Fruit fly (Drosophila melanogaster) whole organism, embryonic: Measurements from ENCODE around the gene CG43085.

ENCODE experiments used
- Atf-2 ChIP-seq: fragments of 200-800 bp; sonication (Bioruptor generic); optimal IDR thresholded peaks from 2 replicates; lab custom pipeline; 2016; ENCODE audit warnings: missing biosample characterization, missing genetic modification characterization
- Atf3 ChIP-seq: fragments of 200-800 bp; sonication (Bioruptor generic); optimal IDR thresholded peaks from 3 replicates; lab custom pipeline; 2016; ENCODE audit warnings: missing biosample characterization, missing genetic modification characterization
- Atf6 ChIP-seq: fragments of 200-800 bp; sonication (Bioruptor generic); IDR thresholded peaks from 2 replicates; pipeline ENCODE4 v1.3.6; 2022; ENCODE audit warnings: missing biosample characterization, missing genetic modification characterization
- CG10209 ChIP-seq: fragments of 200-800 bp; sonication (Bioruptor generic); optimal IDR thresholded peaks from 3 replicates; lab custom pipeline; 2017; ENCODE audit warnings: missing biosample characterization, mild to moderate bottlenecking, missing genetic modification characterization, missing genetic modification reagents
- CG11085 ChIP-seq: fragments of 200-800 bp; sonication (Bioruptor generic); IDR thresholded peaks from 2 replicates; pipeline ENCODE4 v1.3.6; 2022; ENCODE audit warnings: missing biosample characterization, missing genetic modification characterization
- CG13296 ChIP-seq: fragments of 200-800 bp; sonication (Bioruptor generic); optimal IDR thresholded peaks from 3 replicates; lab custom pipeline; 2018; ENCODE audit warnings: missing biosample characterization, mild to moderate bottlenecking, missing genetic modification characterization
- CG17361 ChIP-seq: fragments of 200-800 bp; sonication (Bioruptor generic); IDR thresholded peaks from 3 replicates; pipeline ENCODE4 v1.3.6; 2022; ENCODE audit warnings: missing biosample characterization, missing genetic modification characterization
- CG17802 ChIP-seq: fragments of 200-800 bp; sonication (Bioruptor generic); optimal IDR thresholded peaks from 2 replicates; lab custom pipeline; 2018; ENCODE audit warnings: missing biosample characterization, mild to moderate bottlenecking, missing genetic modification characterization, moderate library complexity
- CG2678 ChIP-seq: fragments of 200-800 bp; sonication (Bioruptor generic); optimal IDR thresholded peaks from 3 replicates; lab custom pipeline; 2019; ENCODE audit warnings: missing biosample characterization, mild to moderate bottlenecking, missing genetic modification characterization, moderate library complexity
- CG2889 ChIP-seq: fragments of 200-800 bp; sonication (Bioruptor generic); IDR thresholded peaks from 3 replicates; pipeline ENCODE4 v1.3.6; 2022; ENCODE audit warnings: missing biosample characterization, missing genetic modification characterization
- CG4360 ChIP-seq: fragments of 200-800 bp; sonication (Bioruptor generic); IDR thresholded peaks from 2 replicates; pipeline ENCODE4 v1.3.6; 2022; ENCODE audit warnings: missing biosample characterization, missing genetic modification characterization
- CG8290 ChIP-seq, 3 experiments: fragments of 200-800 bp; sonication (Bioruptor generic); optimal IDR thresholded peaks; 2 replicates each; lab custom pipeline; 2016 to 2019; ENCODE audit warnings: missing biosample characterization in 3 of 3, missing genetic modification characterization in 3 of 3, mild to moderate bottlenecking in 2 of 3, moderate library complexity in 1 of 3
- CG9876 ChIP-seq: fragments of 200-800 bp; sonication (Bioruptor generic); optimal IDR thresholded peaks from 2 replicates; lab custom pipeline; 2016; ENCODE audit warnings: missing biosample characterization, missing genetic modification characterization
- Fer3 ChIP-seq: fragments of 200-800 bp; sonication (Bioruptor generic); optimal IDR thresholded peaks from 2 replicates; lab custom pipeline; 2018; ENCODE audit warnings: missing biosample characterization, mild to moderate bottlenecking, missing genetic modification characterization, moderate library complexity
- HLH3B ChIP-seq: fragments of 200-800 bp; sonication (Bioruptor generic); IDR thresholded peaks from 2 replicates; pipeline ENCODE4 v1.3.6; 2022; ENCODE audit warnings: missing biosample characterization, missing genetic modification characterization
- Hand ChIP-seq: fragments of 200-800 bp; sonication (Bioruptor generic); optimal IDR thresholded peaks from 2 replicates; lab custom pipeline; 2017; ENCODE audit warnings: mild to moderate bottlenecking, missing biosample characterization, missing genetic modification reagents, missing genetic modification characterization
- Hr78 ChIP-seq, 2 experiments: fragments of 200-800 bp in 1 of 2; fragments of >200 bp in 1 of 2; sonication (Bioruptor generic) in 1 of 2; optimal IDR thresholded peaks; 2 replicates each; lab custom pipeline; 2017 to 2019; ENCODE audit warnings: missing biosample characterization in 2 of 2, missing genetic modification characterization in 2 of 2, mild to moderate bottlenecking in 1 of 2, moderate library complexity in 1 of 2
- Lhr ChIP-seq: fragments of 200-800 bp; sonication (Bioruptor generic); optimal IDR thresholded peaks from 3 replicates; lab custom pipeline; 2017; ENCODE audit warnings: mild to moderate bottlenecking, missing biosample characterization, missing genetic modification reagents, missing genetic modification characterization
- Oli ChIP-seq: fragments of 200-800 bp; sonication (Bioruptor generic); optimal IDR thresholded peaks from 2 replicates; lab custom pipeline; 2018; ENCODE audit warnings: missing biosample characterization, mild to moderate bottlenecking, missing genetic modification characterization, moderate library complexity
- Pdp1 ChIP-seq, 2 experiments: fragments of 200-800 bp; sonication (Bioruptor generic); optimal IDR thresholded peaks; 3 replicates each; lab custom pipeline; 2016; ENCODE audit warnings: missing biosample characterization in 2 of 2, missing genetic modification characterization in 2 of 2, mild to moderate bottlenecking in 1 of 2, moderate library complexity in 1 of 2
- Sry-β ChIP-seq: fragments of 200-800 bp; sonication (Bioruptor generic); optimal IDR thresholded peaks from 2 replicates; lab custom pipeline; 2018; ENCODE audit warnings: missing biosample characterization, mild to moderate bottlenecking, missing genetic modification characterization, moderate library complexity
- Xrp1 ChIP-seq: fragments of 200-800 bp; sonication (Bioruptor generic); IDR thresholded peaks from 2 replicates; pipeline ENCODE4 v1.3.6; 2022; ENCODE audit warnings: missing biosample characterization, missing genetic modification characterization
- ap ChIP-seq: fragments of 200-800 bp; sonication (Bioruptor generic); IDR thresholded peaks from 2 replicates; pipeline ENCODE4 v1.3.6; 2022; ENCODE audit warnings: missing biosample characterization, missing genetic modification characterization
- az2 ChIP-seq: fragments of 200-800 bp; sonication (Bioruptor generic); optimal IDR thresholded peaks from 3 replicates; lab custom pipeline; 2016; ENCODE audit warnings: missing biosample characterization, missing genetic modification characterization
- chm ChIP-seq: fragments of 200-800 bp; sonication (Bioruptor generic); IDR thresholded peaks from 2 replicates; pipeline ENCODE4 v1.3.6; 2022; ENCODE audit warnings: missing biosample characterization, missing genetic modification characterization
- croc ChIP-seq: fragments of 200-800 bp; sonication (Bioruptor generic); conservative IDR thresholded peaks from 3 replicates; pipeline ENCODE4 v1.3.6; 2022; ENCODE audit warnings: missing biosample characterization, missing genetic modification characterization
- dysf ChIP-seq: fragments of 200-800 bp; sonication (Bioruptor generic); IDR thresholded peaks from 3 replicates; pipeline ENCODE4 v1.3.6; 2022; ENCODE audit warnings: missing biosample characterization, missing genetic modification characterization
- inv ChIP-seq: fragments of 200-800 bp; sonication (Bioruptor generic); IDR thresholded peaks from 2 replicates; pipeline ENCODE4 v1.3.6; 2022; ENCODE audit warnings: missing biosample characterization, missing genetic modification characterization; ENCODE audit not compliant: partially characterized antibody
- kay ChIP-seq: fragments of 200-800 bp; sonication (Bioruptor generic); optimal IDR thresholded peaks from 2 replicates; lab custom pipeline; 2016; ENCODE audit warnings: missing biosample characterization, missing genetic modification characterization
- nmo ChIP-seq: fragments of 200-800 bp; sonication (Bioruptor generic); optimal IDR thresholded peaks from 2 replicates; lab custom pipeline; 2018; ENCODE audit warnings: missing biosample characterization, mild to moderate bottlenecking, missing genetic modification characterization, moderate library complexity
- pzg ChIP-seq: fragments of 200-800 bp; sonication (Bioruptor generic); optimal IDR thresholded peaks from 3 replicates; lab custom pipeline; 2018; ENCODE audit warnings: missing biosample characterization, mild to moderate bottlenecking, missing genetic modification characterization, moderate library complexity
- scrt ChIP-seq: fragments of 200-800 bp; sonication (Bioruptor generic); optimal IDR thresholded peaks from 2 replicates; lab custom pipeline; 2018; ENCODE audit warnings: missing biosample characterization, mild to moderate bottlenecking, missing genetic modification characterization, moderate library complexity
- sens ChIP-seq: fragments of 200-800 bp; sonication (Bioruptor generic); peaks from one replicate; lab custom pipeline; 2016; ENCODE audit warnings: missing biosample characterization, missing genetic modification characterization
- ssp ChIP-seq: fragments of 200-800 bp; sonication (Bioruptor generic); IDR thresholded peaks from 2 replicates; pipeline ENCODE4 v1.3.6; 2022; ENCODE audit warnings: missing biosample characterization, missing genetic modification characterization
- tio ChIP-seq: fragments of 200-800 bp; sonication (Bioruptor generic); optimal IDR thresholded peaks from 2 replicates; lab custom pipeline; 2017; ENCODE audit warnings: missing biosample characterization, missing genetic modification characterization, inconsistent platforms
- tx ChIP-seq: fragments of 200-800 bp; sonication (Bioruptor generic); optimal IDR thresholded peaks from 2 replicates; lab custom pipeline; 2016; ENCODE audit warnings: missing biosample characterization, missing genetic modification characterization

The CG43085 gene

DNA sequence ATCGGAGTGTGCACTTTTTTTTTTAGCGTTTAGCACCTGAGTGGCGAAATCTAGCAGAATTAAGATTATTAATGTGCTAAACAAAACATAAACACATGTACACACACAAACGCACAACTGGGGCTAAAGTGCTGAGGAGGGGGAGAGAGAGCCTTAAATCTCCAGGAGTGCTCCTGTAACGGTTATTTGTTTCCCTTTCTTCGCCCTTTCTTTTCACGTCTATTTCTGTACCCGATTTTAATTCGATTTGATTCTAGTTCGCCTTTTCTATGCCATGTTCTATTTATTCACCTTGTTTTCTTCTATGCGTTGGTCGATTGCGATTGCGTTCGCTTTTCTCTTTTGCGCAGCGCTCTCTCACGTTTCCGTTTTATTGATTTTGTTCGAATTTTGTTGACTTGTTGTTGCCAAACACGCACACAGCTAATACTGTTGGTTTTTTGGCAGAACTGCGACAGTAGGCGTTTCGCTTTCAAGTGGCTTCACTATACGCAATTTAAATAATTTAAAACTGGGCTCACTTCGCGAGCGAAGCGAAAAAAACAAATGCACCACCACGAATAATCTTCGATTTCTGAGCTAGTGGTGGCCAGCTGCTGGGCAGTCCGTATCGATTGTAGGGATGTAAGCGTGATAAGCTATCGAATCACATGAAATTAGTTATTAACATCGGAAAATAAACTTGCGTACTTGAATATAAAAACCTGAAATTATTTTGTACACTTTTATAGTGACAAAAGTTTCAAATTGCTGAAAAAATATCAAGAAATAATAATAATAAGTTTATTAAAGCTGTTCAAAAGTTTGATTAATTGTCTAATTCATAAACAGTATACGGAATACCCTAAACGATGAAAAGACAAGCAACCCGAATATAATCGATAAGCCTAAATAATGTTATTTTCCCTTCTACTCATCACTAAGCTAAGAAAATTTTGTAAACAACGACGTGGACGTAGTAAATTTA is 7.4 kb upstream of the CG43085 start, which contains the start of the genes Krn, Ndfip and CG7484 (continued):
- TF ChIP-seq CG2889 (GFP tag; lab: Robert Waterston, UW) (peak; percentile 80; the same call in 2 of the 3 replicates), CG11085 (GFP tag; lab: Robert Waterston, UW) (peak; percentile 83), Atf6 (GFP tag; lab: Robert Waterston, UW) (peak; percentile 81), Hand (GFP tag; lab: Kevin White, UChicago) (peak; percentile 42), CG10209 (GFP tag; lab: Kevin White, UChicago) (peak; percentile 87), ssp (peak; percentile 84), sens (GFP tag; lab: Kevin White, UChicago) (peak; percentile 95), kay (GFP tag; lab: Kevin White, UChicago) (peak; percentile 72), Hr78 (GFP tag; optimal IDR thresholded peaks at IDR 0.05; lab: Kevin White, UChicago) (peak in 1 of 2 experiments; percentile 29), CG4360 (GFP tag; lab: Robert Waterston, UW) (no peak), Fer3 (peak; percentile 89), tx (GFP tag; lab: Kevin White, UChicago) (peak; percentile 72), Pdp1 (GFP tag; optimal IDR thresholded peaks at IDR 0.05; lab: Kevin White, UChicago) (peak; percentile 74 to 83), CG2678 (tag; lab: Kevin White, UChicago) (peak; percentile 93), Lhr (GFP tag; lab: Kevin White, UChicago) (peak; percentile 66), inv (GFP tag; lab: Robert Waterston, UW) (peak; percentile 97), Sry-β (no peak), dysf (GFP tag; lab: Robert Waterston, UW) (peak; percentile 90), croc (GFP tag; lab: Robert Waterston, UW) (peak; percentile 78), CG9876 (peak; percentile 75), Oli (peak; percentile 80), Atf-2 (GFP tag; lab: Kevin White, UChicago) (peak; percentile 71), az2 (GFP tag; lab: Kevin White, UChicago) (peak; percentile 85), ap (GFP tag; lab: Robert Waterston, UW) (peak; percentile 71), Xrp1 (GFP tag; lab: Robert Waterston, UW) (peak; percentile 83), CG8290 (GFP tag; optimal IDR thresholded peaks at IDR 0.05; lab: Kevin White, UChicago) (peak; percentile 81), CG8290 (tag; optimal IDR thresholded peaks at IDR 0.05; lab: Kevin White, UChicago) (peak; percentile 30 to 77), CG17361 (GFP tag; lab: Robert Waterston, UW) (peak; percentile 92), tio (peak; percentile 86), chm (GFP tag; lab: Robert Waterston, UW) (peak; percentile 48; the same call in 1 of the 2 replicates), pzg (GFP tag; lab: Kevin White, UChicago) (peak; percentile 76), CG17802 (tag; lab: Kevin White, UChicago) (peak; percentile 65), HLH3B (GFP tag; lab: Robert Waterston, UW) (peak; percentile 76), nmo (GFP tag; lab: Kevin White, UChicago) (peak; percentile 95), scrt (GFP tag; lab: Kevin White, UChicago) (peak; percentile 39), CG13296 (GFP tag; lab: Kevin White, UChicago) (peak; percentile 80), Atf3 (peak; percentile 75)
